Worm (Caenorhabditis elegans) whole organism, mixed stage, embryonic: ENCODE measurements around the gene pdl-1.

Source experiments
- ces-1 ChIP-seq: fragments of 150-350 bp; optimal IDR thresholded peaks from 2 replicates; lab custom pipeline; 2014; ENCODE audit warnings: missing biosample characterization, missing genetic modification reagents, missing genetic modification characterization
- elt-3 ChIP-seq: fragments of 150-350 bp; optimal IDR thresholded peaks from 2 replicates; lab custom pipeline; 2014; ENCODE audit warnings: missing biosample characterization, missing genetic modification characterization
- lsy-2 ChIP-seq: fragments of 150-350 bp; optimal IDR thresholded peaks from 2 replicates; lab custom pipeline; 2014; ENCODE audit warnings: missing biosample characterization, missing genetic modification characterization
- nhr-76 ChIP-seq: sonication (generic microtip); optimal IDR thresholded peaks from 2 replicates; lab custom pipeline; 2017; ENCODE audit warnings: missing biosample characterization, missing genetic modification characterization
- pha-4 ChIP-seq: fragments of 150-350 bp; optimal IDR thresholded peaks from 2 replicates; lab custom pipeline; 2018; ENCODE audit warnings: missing biosample characterization, missing genetic modification reagents, missing genetic modification characterization
- snpc-4 ChIP-seq: fragments of 150-350 bp; optimal IDR thresholded peaks from 2 replicates; lab custom pipeline; 2014; ENCODE audit warnings: missing biosample characterization, missing genetic modification characterization
- unc-62 ChIP-seq: fragments of 150-350 bp; optimal IDR thresholded peaks from 2 replicates; lab custom pipeline; 2014; ENCODE audit warnings: missing biosample characterization, missing genetic modification reagents, missing genetic modification characterization

- TF ChIP-seq snpc-4 (tag; lab: Kevin White, UChicago) (no peak), lsy-2 (tag; lab: Kevin White, UChicago) (no peak), pha-4 (tag; lab: Kevin White, UChicago) (no peak), unc-62 (GFP tag; lab: Kevin White, UChicago) (no peak), ces-1 (GFP tag; lab: Kevin White, UChicago) (no peak), elt-3 (tag; lab: Kevin White, UChicago) (no peak), nhr-76 (tag; lab: Kevin White, UChicago) (no peak)
These were observed 45.1 kb downstream of the pdl-1 start, which contains the start of gene F32A5.4 for ce11 chrII:7228646-7229200.
